Worm (Caenorhabditis elegans) whole organism, late embryonic: ENCODE data around the gene Y23B4A.1.

Experiments used
- ama-1 ChIP-seq: fragments of 150-350 bp; optimal IDR thresholded peaks from 2 replicates; lab custom pipeline; 2014
- dve-1 ChIP-seq: sonication (generic microtip); optimal IDR thresholded peaks from 2 replicates; lab custom pipeline; 2017; ENCODE audit warnings: antibody characterized with exemption, mild to moderate bottlenecking, missing genetic modification characterization, missing compliant biosample characterization
- nhr-11 ChIP-seq: fragments of 150-350 bp; optimal IDR thresholded peaks from 2 replicates; lab custom pipeline; 2014; ENCODE audit warnings: missing biosample characterization, missing genetic modification characterization
- pha-4 ChIP-seq: fragments of 150-350 bp; optimal IDR thresholded peaks from 2 replicates; lab custom pipeline; 2018; ENCODE audit warnings: missing biosample characterization, missing genetic modification reagents, missing genetic modification characterization
- pqm-1 ChIP-seq: sonication (generic microtip); optimal IDR thresholded peaks from 2 replicates; lab custom pipeline; 2016; ENCODE audit warnings: missing genetic modification characterization, missing compliant biosample characterization
- unc-42 ChIP-seq: sonication (generic microtip); optimal IDR thresholded peaks from 2 replicates; lab custom pipeline; 2016; ENCODE audit warnings: missing genotype, missing genetic modification characterization, missing compliant biosample characterization
- unc-86 ChIP-seq: sonication (generic microtip); optimal IDR thresholded peaks from 2 replicates; lab custom pipeline; 2016; ENCODE audit warnings: missing genetic modification characterization, missing compliant biosample characterization

- TF ChIP-seq pqm-1 (tag; lab: Kevin White, UChicago) = no peak
- TF ChIP-seq unc-86 (tag; lab: Kevin White, UChicago) = no peak
- no peak for TF ChIP-seq pha-4 (tag; lab: Kevin White, UChicago)
- TF ChIP-seq dve-1 (tag; lab: Kevin White, UChicago) = no peak
- no peak for TF ChIP-seq unc-42 (tag; lab: Kevin White, UChicago)
- TF ChIP-seq nhr-11 (tag; lab: Kevin White, UChicago) = no peak
- no peak for TF ChIP-seq ama-1 (lab: Kevin White, UChicago)
Observed at ce11 chrX:5901499-5901898, 15.7 kb downstream of the Y23B4A.1 start.
